Fruit fly (Drosophila melanogaster) whole organism, wandering third instar larva: ENCODE data around the gene PK1-R.

Experiments used
- brk ChIP-seq: fragments of 200-800 bp; sonication (Bioruptor generic); optimal IDR thresholded peaks from 2 replicates; lab custom pipeline; 2016; ENCODE audit warnings: missing biosample characterization, mild to moderate bottlenecking, missing genetic modification characterization
- fru ChIP-seq: fragments of 200-800 bp; sonication (Bioruptor generic); optimal IDR thresholded peaks from 3 replicates; lab custom pipeline; 2016; ENCODE audit warnings: missing biosample characterization, mild to moderate bottlenecking, missing genetic modification characterization

DNA sequence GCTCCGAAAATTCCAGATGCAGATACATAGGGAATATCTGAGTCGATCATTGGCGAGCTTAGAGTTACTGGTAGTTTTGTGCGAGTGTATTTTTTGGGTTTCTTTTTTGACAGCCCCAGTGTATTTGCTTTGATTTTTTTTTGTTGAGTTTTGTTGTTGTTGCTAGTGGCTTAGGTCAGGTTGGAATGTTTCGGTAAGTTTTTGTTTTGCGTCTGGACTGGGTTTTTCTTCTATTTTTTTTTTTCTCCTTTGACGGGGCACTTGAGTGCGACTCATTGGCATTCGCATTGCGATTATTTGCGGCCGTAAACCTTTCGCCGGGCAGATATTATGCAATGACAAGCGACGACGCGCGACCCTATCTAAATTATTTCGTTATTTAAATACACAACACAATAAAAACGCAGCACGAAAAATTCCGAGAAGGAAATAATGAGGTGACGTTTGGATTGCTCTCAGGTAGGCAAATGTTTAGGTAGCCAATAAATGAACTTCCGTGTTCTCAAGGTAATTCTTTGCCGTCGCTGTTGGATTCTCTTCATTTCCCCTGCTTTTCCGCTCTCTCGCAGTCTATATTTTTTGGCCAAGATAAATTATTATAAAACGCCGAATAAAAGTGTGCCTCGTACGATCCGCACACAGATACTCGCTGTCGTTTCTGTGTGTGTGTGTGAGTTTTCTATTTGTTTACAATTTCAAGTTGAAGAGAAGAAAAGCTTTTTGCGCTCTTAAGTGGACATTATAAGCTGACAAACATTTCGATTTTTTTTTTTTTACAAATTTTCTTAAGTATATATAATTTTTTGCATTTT lies 38.6 kb downstream of the PK1-R start:
- no peak for TF ChIP-seq brk
- no peak for TF ChIP-seq fru (GFP tag; lab: Kevin White, UChicago)
